Worm (Caenorhabditis elegans): ENCODE results near the gene atfs-1.

- no peak for TF ChIP-seq fkh-10 (GFP tag; optimal IDR thresholded peaks at IDR 0.05)
- TF ChIP-seq pha-2 (tag; optimal IDR thresholded peaks at IDR 0.05): no peak
These were observed 37.0 kb upstream of the atfs-1 start, which contains the start of gene AH10.2 for ce11 chrV:14156468-14156867.
